Fruit fly (Drosophila melanogaster) whole organism, embryonic: ENCODE results near the gene ver.

Experiments used
- Abd-B ChIP-seq: fragments of 200-800 bp; sonication (Bioruptor generic); optimal IDR thresholded peaks from 2 replicates; lab custom pipeline; 2018; ENCODE audit warnings: missing biosample characterization, mild to moderate bottlenecking, missing genetic modification characterization, moderate library complexity
- Ada2b ChIP-seq: fragments of 200-800 bp; sonication (Bioruptor generic); IDR thresholded peaks from 2 replicates; pipeline ENCODE4 v1.3.6; 2022; ENCODE audit warnings: missing biosample characterization, missing genetic modification characterization
- BtbVII ChIP-seq: fragments of 200-800 bp; sonication (Bioruptor generic); optimal IDR thresholded peaks from 3 replicates; lab custom pipeline; 2017; ENCODE audit warnings: missing biosample characterization, mild to moderate bottlenecking, missing genetic modification characterization
- CG10543 ChIP-seq: fragments of 200-800 bp; sonication (Bioruptor generic); optimal IDR thresholded peaks from 3 replicates; lab custom pipeline; 2017; ENCODE audit warnings: missing biosample characterization, mild to moderate bottlenecking, missing genetic modification characterization, moderate library complexity
- CG11696 ChIP-seq: fragments of 200-800 bp; sonication (Bioruptor generic); IDR thresholded peaks from 2 replicates; pipeline ENCODE4 v1.3.6; 2022; ENCODE audit warnings: missing biosample characterization, missing genetic modification characterization
- CG1233 ChIP-seq: fragments of 200-800 bp; sonication (Bioruptor generic); optimal IDR thresholded peaks from 4 replicates; lab custom pipeline; 2018; ENCODE audit warnings: missing biosample characterization, mild to moderate bottlenecking, missing genetic modification characterization
- CG13296 ChIP-seq: fragments of 200-800 bp; sonication (Bioruptor generic); optimal IDR thresholded peaks from 3 replicates; lab custom pipeline; 2018; ENCODE audit warnings: missing biosample characterization, mild to moderate bottlenecking, missing genetic modification characterization
- CG14860 ChIP-seq: fragments of 200-800 bp; sonication (Bioruptor generic); IDR thresholded peaks from 3 replicates; pipeline ENCODE4 v1.3.6; 2022; ENCODE audit warnings: missing biosample characterization, missing genetic modification characterization; ENCODE audit not compliant: partially characterized antibody
- CG15514 ChIP-seq: fragments of 200-800 bp; sonication (Bioruptor generic); optimal IDR thresholded peaks from 3 replicates; lab custom pipeline; 2017; ENCODE audit warnings: missing biosample characterization, missing genetic modification characterization, mild to moderate bottlenecking, moderate library complexity, missing genetic modification reagents
- CG18619 ChIP-seq: fragments of 200-800 bp; sonication (Bioruptor generic); optimal IDR thresholded peaks from 3 replicates; lab custom pipeline; 2017; ENCODE audit warnings: missing biosample characterization, mild to moderate bottlenecking, missing genetic modification characterization
- CG2129 ChIP-seq: fragments of 200-800 bp; sonication (Bioruptor generic); IDR thresholded peaks from 2 replicates; pipeline ENCODE4 v1.3.6; 2022; ENCODE audit warnings: missing biosample characterization, missing genetic modification characterization; ENCODE audit not compliant: partially characterized antibody
- CG2199 ChIP-seq: fragments of 200-800 bp; sonication (Bioruptor generic); IDR thresholded peaks from 3 replicates; pipeline ENCODE4 v1.3.6; 2022; ENCODE audit warnings: missing biosample characterization, missing genetic modification characterization
- CG30431 ChIP-seq: fragments of 200-800 bp; sonication (Bioruptor generic); optimal IDR thresholded peaks from 2 replicates; lab custom pipeline; 2017; ENCODE audit warnings: missing biosample characterization, missing genetic modification characterization
- CG32532 ChIP-seq: fragments of 200-800 bp; sonication (Bioruptor generic); IDR thresholded peaks from 2 replicates; pipeline ENCODE4 v1.3.6; 2022; ENCODE audit warnings: missing biosample characterization, missing genetic modification characterization
- CG3726 ChIP-seq: fragments of 200-800 bp; sonication (Bioruptor generic); IDR thresholded peaks from 3 replicates; pipeline ENCODE4, ENCODE4 v1.3.6; 2022; ENCODE audit warnings: missing biosample characterization, missing genetic modification characterization
- CG4360 ChIP-seq: fragments of 200-800 bp; sonication (Bioruptor generic); IDR thresholded peaks from 2 replicates; pipeline ENCODE4 v1.3.6; 2022; ENCODE audit warnings: missing biosample characterization, missing genetic modification characterization
- CG5953 ChIP-seq: fragments of 200-800 bp; sonication (Bioruptor generic); IDR thresholded peaks from 2 replicates; pipeline ENCODE4 v1.3.6; 2022; ENCODE audit warnings: missing biosample characterization, missing genetic modification characterization
- CG6654 ChIP-seq: fragments of 200-800 bp; sonication (Bioruptor generic); optimal IDR thresholded peaks from 2 replicates; lab custom pipeline; 2017; ENCODE audit warnings: missing biosample characterization, mild to moderate bottlenecking, missing genetic modification characterization
- CG6791 ChIP-seq: fragments of 200-800 bp; sonication (Bioruptor generic); IDR thresholded peaks from 3 replicates; pipeline ENCODE4 v1.3.6; 2022; ENCODE audit warnings: missing biosample characterization, missing genetic modification characterization; ENCODE audit not compliant: partially characterized antibody
- CG9437 ChIP-seq: fragments of 200-800 bp; sonication (Bioruptor generic); optimal IDR thresholded peaks from 2 replicates; lab custom pipeline; 2018; ENCODE audit warnings: missing biosample characterization, mild to moderate bottlenecking, missing genetic modification characterization
- CTCF ChIP-seq: fragments of 200-800 bp; sonication (Bioruptor generic); optimal IDR thresholded peaks from 2 replicates; lab custom pipeline; 2017; ENCODE audit warnings: missing biosample characterization, mild to moderate bottlenecking, missing genetic modification characterization, moderate library complexity
- E2f1 ChIP-seq: fragments of 200-800 bp; sonication (Bioruptor generic); IDR thresholded peaks from 2 replicates; pipeline ENCODE4 v1.3.6; 2022; ENCODE audit warnings: missing biosample characterization, missing genetic modification characterization
- HLH3B ChIP-seq: fragments of 200-800 bp; sonication (Bioruptor generic); IDR thresholded peaks from 2 replicates; pipeline ENCODE4 v1.3.6; 2022; ENCODE audit warnings: missing biosample characterization, missing genetic modification characterization
- Hr39 ChIP-seq: fragments of >200 bp; optimal IDR thresholded peaks from 2 replicates; lab custom pipeline; 2017
- MESR4 ChIP-seq: fragments of 200-800 bp; sonication (Bioruptor generic); optimal IDR thresholded peaks from 2 replicates; lab custom pipeline; 2018; ENCODE audit warnings: missing biosample characterization, mild to moderate bottlenecking, missing genetic modification characterization, moderate library complexity
- Myb ChIP-seq: fragments of 200-800 bp; sonication (Bioruptor generic); optimal IDR thresholded peaks from 2 replicates; lab custom pipeline; 2016; ENCODE audit warnings: missing biosample characterization, missing genetic modification characterization
- NFAT ChIP-seq: fragments of 200-800 bp; sonication (Bioruptor generic); IDR thresholded peaks from 2 replicates; pipeline ENCODE4 v1.3.6; 2022; ENCODE audit warnings: missing biosample characterization, missing genetic modification characterization
- Oli ChIP-seq: fragments of 200-800 bp; sonication (Bioruptor generic); optimal IDR thresholded peaks from 2 replicates; lab custom pipeline; 2018; ENCODE audit warnings: missing biosample characterization, mild to moderate bottlenecking, missing genetic modification characterization, moderate library complexity
- Opbp ChIP-seq: fragments of 200-800 bp; sonication (Bioruptor generic); IDR thresholded peaks from 3 replicates; pipeline ENCODE4 v1.3.6; 2022; ENCODE audit warnings: missing biosample characterization, missing genetic modification characterization; ENCODE audit not compliant: partially characterized antibody
- TFAM ChIP-seq: fragments of 200-800 bp; sonication (Bioruptor generic); optimal IDR thresholded peaks from 2 replicates; lab custom pipeline; 2017; ENCODE audit warnings: missing biosample characterization, missing genetic modification characterization, inconsistent platforms
- Xrp1 ChIP-seq: fragments of 200-800 bp; sonication (Bioruptor generic); IDR thresholded peaks from 2 replicates; pipeline ENCODE4 v1.3.6; 2022; ENCODE audit warnings: missing biosample characterization, missing genetic modification characterization
- amos ChIP-seq: fragments of 200-800 bp; sonication (Bioruptor generic); IDR thresholded peaks from 2 replicates; pipeline ENCODE4 v1.3.6; 2022; ENCODE audit warnings: missing biosample characterization, missing genetic modification characterization; ENCODE audit not compliant: partially characterized antibody
- az2 ChIP-seq: fragments of 200-800 bp; sonication (Bioruptor generic); optimal IDR thresholded peaks from 3 replicates; lab custom pipeline; 2016; ENCODE audit warnings: missing biosample characterization, missing genetic modification characterization
- cad ChIP-seq: fragments of >200 bp; optimal IDR thresholded peaks from 2 replicates; lab custom pipeline; 2017; ENCODE audit warnings: missing biosample characterization, missing genetic modification characterization
- crol ChIP-seq: fragments of 200-800 bp; sonication (Bioruptor generic); IDR thresholded peaks from 2 replicates; pipeline ENCODE4 v1.3.6; 2022; ENCODE audit warnings: missing biosample characterization, missing genetic modification characterization
- dysf ChIP-seq: fragments of 200-800 bp; sonication (Bioruptor generic); IDR thresholded peaks from 3 replicates; pipeline ENCODE4 v1.3.6; 2022; ENCODE audit warnings: missing biosample characterization, missing genetic modification characterization
- emc ChIP-seq: fragments of 200-800 bp; sonication (Bioruptor generic); optimal IDR thresholded peaks from 2 replicates; lab custom pipeline; 2016; ENCODE audit warnings: missing biosample characterization, missing genetic modification characterization
- inv ChIP-seq: fragments of 200-800 bp; sonication (Bioruptor generic); IDR thresholded peaks from 2 replicates; pipeline ENCODE4 v1.3.6; 2022; ENCODE audit warnings: missing biosample characterization, missing genetic modification characterization; ENCODE audit not compliant: partially characterized antibody
- jumu ChIP-seq: fragments of 200-800 bp; sonication (Bioruptor generic); optimal IDR thresholded peaks from 3 replicates; lab custom pipeline; 2016; ENCODE audit warnings: missing biosample characterization, missing genetic modification characterization
- lola ChIP-seq, 3 experiments: fragments of >200 bp in 2 of 3; fragments of 200-800 bp in 1 of 3; sonication (Bioruptor generic) in 1 of 3; optimal IDR thresholded peaks; 2 replicates each; lab custom pipeline; 2017 to 2019; ENCODE audit warnings: missing biosample characterization in 3 of 3, missing genetic modification characterization in 3 of 3, mild to moderate bottlenecking in 1 of 3, moderate library complexity in 1 of 3
- lov ChIP-seq, 2 experiments: fragments of 200-800 bp in 1 of 2; fragments of >200 bp in 1 of 2; sonication (Bioruptor generic) in 1 of 2; IDR thresholded peaks in 1 of 2; optimal IDR thresholded peaks in 1 of 2; 2 replicates in 1 of 2; 3 replicates in 1 of 2; pipeline versions ENCODE4 v1.3.6 to Lab custom; 2017 to 2022; ENCODE audit warnings: missing biosample characterization in 1 of 2, missing genetic modification characterization in 1 of 2
- mld ChIP-seq: fragments of 200-800 bp; sonication (Bioruptor generic); IDR thresholded peaks from 3 replicates; pipeline ENCODE4 v1.3.6; 2022; ENCODE audit warnings: missing biosample characterization, missing genetic modification characterization; ENCODE audit not compliant: partially characterized antibody
- nerfin-2 ChIP-seq: fragments of 200-800 bp; sonication (Bioruptor generic); IDR thresholded peaks from 2 replicates; pipeline ENCODE4 v1.3.6; 2022; ENCODE audit warnings: missing biosample characterization, missing genetic modification characterization; ENCODE audit not compliant: partially characterized antibody
- nmo ChIP-seq: fragments of 200-800 bp; sonication (Bioruptor generic); optimal IDR thresholded peaks from 2 replicates; lab custom pipeline; 2018; ENCODE audit warnings: missing biosample characterization, mild to moderate bottlenecking, missing genetic modification characterization, moderate library complexity
- pfk ChIP-seq: fragments of 200-800 bp; sonication (Bioruptor generic); optimal IDR thresholded peaks from 2 replicates; lab custom pipeline; 2018; ENCODE audit warnings: missing biosample characterization, mild to moderate bottlenecking, missing genetic modification characterization, moderate library complexity
- phol ChIP-seq: fragments of 200-800 bp; sonication (Bioruptor generic); optimal IDR thresholded peaks from 3 replicates; lab custom pipeline; 2018; ENCODE audit warnings: missing biosample characterization, mild to moderate bottlenecking, missing genetic modification characterization, moderate library complexity
- pnt ChIP-seq: fragments of 200-800 bp; sonication (Bioruptor generic); optimal IDR thresholded peaks from 3 replicates; lab custom pipeline; 2016; ENCODE audit warnings: missing biosample characterization, missing genetic modification characterization
- psq ChIP-seq: fragments of 200-800 bp; sonication (Bioruptor generic); optimal IDR thresholded peaks from 2 replicates; lab custom pipeline; 2017; ENCODE audit warnings: missing biosample characterization, missing genetic modification characterization
- sd ChIP-seq: fragments of 200-800 bp; sonication (Bioruptor generic); optimal IDR thresholded peaks from 3 replicates; lab custom pipeline; 2018; ENCODE audit warnings: missing biosample characterization, mild to moderate bottlenecking, missing genetic modification characterization, moderate library complexity
- sug ChIP-seq: fragments of 200-800 bp; optimal IDR thresholded peaks from 2 replicates; lab custom pipeline; 2019; ENCODE audit warnings: missing biosample characterization, mild to moderate bottlenecking, missing genetic modification characterization, moderate library complexity

The ver gene

DNA sequence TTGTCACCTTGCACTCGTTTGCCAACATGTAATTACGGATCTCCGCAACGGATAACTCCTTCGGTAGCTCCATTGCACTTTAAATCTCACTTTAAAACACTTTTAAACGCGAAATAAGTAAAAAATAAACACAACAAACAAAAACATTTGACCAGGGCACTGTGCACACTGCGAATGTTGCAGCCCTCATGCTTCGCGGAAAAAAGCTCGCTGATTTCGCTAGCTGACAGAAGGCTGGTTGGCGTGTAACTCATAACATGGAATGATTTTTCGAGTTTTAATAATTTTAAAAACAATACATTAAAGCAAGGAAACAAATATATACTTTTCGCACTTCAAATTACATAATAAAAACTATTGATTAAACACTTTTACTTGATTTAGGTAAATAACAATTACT, 48.6 kb downstream of the ver start, which contains the start of gene sowah (continued):
- TF ChIP-seq MESR4 (peak; percentile 67), az2 (GFP tag; lab: Kevin White, UChicago) (peak; percentile 5), BtbVII (GFP tag; lab: Kevin White, UChicago) (no peak), CG13296 (GFP tag; lab: Kevin White, UChicago) (peak; percentile 10), CG5953 (GFP tag; lab: Robert Waterston, UW) (no peak), HLH3B (GFP tag; lab: Robert Waterston, UW) (peak; percentile 7; the same call in 1 of the 2 replicates), CG10543 (GFP tag; lab: Kevin White, UChicago) (peak; percentile 4), mld (GFP tag; lab: Robert Waterston, UW) (no peak), inv (no peak), CG18619 (GFP tag; lab: Kevin White, UChicago) (peak; percentile 23), Xrp1 (GFP tag; lab: Robert Waterston, UW) (peak; percentile 48; the same call in 1 of the 2 replicates), Myb (GFP tag; lab: Kevin White, UChicago) (peak; percentile 55), CTCF (GFP tag; lab: Kevin White, UChicago) (peak; percentile 45), lola (GFP tag; optimal IDR thresholded peaks at IDR 0.05; lab: Kevin White, UChicago) (peak in 1 of 3 experiments; percentile 3), CG30431 (GFP tag; lab: Kevin White, UChicago) (no peak), CG32532 (GFP tag; lab: Robert Waterston, UW) (peak; percentile 42; the same call in 1 of the 2 replicates), Ada2b (0 out of 2 replicates have a peak, but pooled peaks have one; percentile 8), phol (tag; lab: Kevin White, UChicago) (peak; percentile 70), Oli (tag; lab: Kevin White, UChicago) (no peak), nmo (GFP tag; lab: Kevin White, UChicago) (peak; percentile 68), CG6791 (GFP tag; lab: Robert Waterston, UW) (peak; percentile 80), crol (GFP tag; lab: Robert Waterston, UW) (no peak), emc (peak; percentile 50), NFAT (GFP tag; lab: Robert Waterston, UW) (peak; percentile 62), pnt (GFP tag; lab: Kevin White, UChicago) (peak; percentile 39), jumu (peak; percentile 26), CG4360 (peak; percentile 34; the same call in 1 of the 2 replicates), CG3726 (GFP tag; lab: Robert Waterston, UW) (no peak), sd (tag; lab: Kevin White, UChicago) (peak; percentile 87), CG2199 (GFP tag; lab: Robert Waterston, UW) (peak; percentile 98), Opbp (GFP tag; lab: Robert Waterston, UW) (peak; percentile 65; the same call in 2 of the 3 replicates), CG2129 (GFP tag; lab: Robert Waterston, UW) (no peak), nerfin-2 (GFP tag; lab: Robert Waterston, UW) (no peak), CG14860 (GFP tag; lab: Robert Waterston, UW) (no peak), CG1233 (GFP tag; lab: Kevin White, UChicago) (peak; percentile 19), sug (tag; lab: Kevin White, UChicago) (peak; percentile 55), E2f1 (GFP tag; lab: Robert Waterston, UW) (no peak), cad (GFP tag; lab: Kevin White, UChicago) (no peak), pfk (no peak), CG15514 (GFP tag; lab: Kevin White, UChicago) (peak; percentile 70), CG6654 (GFP tag; lab: Kevin White, UChicago) (no peak), CG11696 (GFP tag; lab: Robert Waterston, UW) (no peak), dysf (GFP tag; lab: Robert Waterston, UW) (peak; percentile 36; the same call in 1 of the 3 replicates), Abd-B (peak; percentile 66), TFAM (no peak), lov (optimal IDR thresholded peaks at IDR 0.05; lab: Kevin White, UChicago) (no peak), lov (GFP tag; IDR thresholded peaks at IDR 0.05; lab: Robert Waterston, UW) (no peak), psq (no peak), amos (peak; percentile 57), CG9437 (GFP tag; lab: Kevin White, UChicago) (no peak), Hr39 (lab: Kevin White, UChicago) (no peak)
